Worm (Caenorhabditis elegans) whole organism, young adult: ENCODE measurements around the gene pak-2.

Experiments
- ceh-91 ChIP-seq: fragments of 200-800 bp; sonication (Bioruptor generic); IDR thresholded peaks from 2 replicates; pipeline ENCODE4 v1.3.6; 2022; ENCODE audit warnings: missing genetic modification reagents, missing genetic modification characterization, missing compliant biosample characterization
- chd-7 ChIP-seq: sonication (generic microtip); optimal IDR thresholded peaks from 2 replicates; lab custom pipeline; 2016; ENCODE audit warnings: mild to moderate bottlenecking, missing genetic modification characterization, moderate library complexity, missing compliant biosample characterization
- unc-62 ChIP-seq: fragments of 150-350 bp; optimal IDR thresholded peaks from 2 replicates; lab custom pipeline; 2014; ENCODE audit warnings: missing biosample characterization, missing genetic modification reagents, missing genetic modification characterization

- TF ChIP-seq unc-62 (no peak), chd-7 (tag; lab: Kevin White, UChicago) (no peak), ceh-91 (no peak)
Observed at ce11 chrV:11076028-11076402, 36.8 kb upstream of the pak-2 start.
